Worm (Caenorhabditis elegans) whole organism, early embryonic: ENCODE data around the gene str-38.

Source experiments
- ama-1 ChIP-seq: fragments of 150-350 bp; optimal IDR thresholded peaks from 2 replicates; lab custom pipeline; 2014
- flt-1 ChIP-seq: fragments of 200-800 bp; sonication (Bioruptor generic); IDR thresholded peaks from 2 replicates; pipeline ENCODE4 v1.3.6; 2022; ENCODE audit warnings: missing genetic modification characterization, missing compliant biosample characterization
- hmbx-1 ChIP-seq: sonication (generic microtip); optimal IDR thresholded peaks from 2 replicates; lab custom pipeline; 2016; ENCODE audit warnings: mild to moderate bottlenecking, missing genetic modification characterization, missing compliant biosample characterization
- hnd-1 ChIP-seq: sonication (generic microtip); optimal IDR thresholded peaks from 2 replicates; lab custom pipeline; 2016; ENCODE audit warnings: missing genetic modification characterization, missing compliant biosample characterization
- tbx-11 ChIP-seq: fragments of 200-800 bp; sonication (Bioruptor generic); IDR thresholded peaks from 2 replicates; pipeline ENCODE4 v1.3.6; 2022; ENCODE audit warnings: missing genetic modification characterization, missing compliant biosample characterization

ce11 chrV:15715636-15716035 lies 16.5 kb downstream of the str-38 start:
- TF ChIP-seq hnd-1 (tag; lab: Kevin White, UChicago) = no peak
- TF ChIP-seq ama-1 = no peak
- no peak for TF ChIP-seq tbx-11
- no peak for TF ChIP-seq flt-1 (GFP tag; lab: Robert Waterston, UW)
- TF ChIP-seq hmbx-1 (tag; lab: Kevin White, UChicago) = no peak
